Worm (Caenorhabditis elegans): Measurements from ENCODE around the gene pdtf-1.

- TF ChIP-seq nhr-11 (tag; optimal IDR thresholded peaks at IDR 0.05) (no peak), fkh-10 (GFP tag; optimal IDR thresholded peaks at IDR 0.05) (no peak), lin-14 (GFP tag; optimal IDR thresholded peaks at IDR 0.05) (no peak), zag-1 (tag; optimal IDR thresholded peaks at IDR 0.05) (no peak), xbp-1 (tag; optimal IDR thresholded peaks at IDR 0.05) (no peak), lsy-2 (tag; optimal IDR thresholded peaks at IDR 0.05) (no peak), elt-2 (tag; optimal IDR thresholded peaks at IDR 0.05) (no peak), egl-27 (tag; optimal IDR thresholded peaks at IDR 0.05) (no peak), mdl-1 (tag; optimal IDR thresholded peaks at IDR 0.05) (no peak), nhr-19 (GFP tag; conservative IDR thresholded peaks at IDR 0.05) (no peak), ceh-90 (tag; optimal IDR thresholded peaks at IDR 0.05) (no peak)
Measured at ce11 chrIV:8426537-8426936, 6.3 kb upstream of the pdtf-1 start, which contains the start of the genes T26A8.3 and tmem-231.
